Worm (Caenorhabditis elegans): ENCODE measurements around the gene Y45F10B.3.
"Not testable (repeated sequence)": the region's sequence is repeated elsewhere in the genome, so short reads cannot be mapped to it uniquely, and the experiment has no call there.

ce11 chrIV:13578953-13579352 is 14.5 kb upstream of the Y45F10B.3 start, which contains the start of gene sru-16:
- not testable (repeated sequence) for TF ChIP-seq aly-2 (tag; optimal IDR thresholded peaks at IDR 0.05); fos-1 (tag; optimal IDR thresholded peaks at IDR 0.05); nhr-12 (tag; optimal IDR thresholded peaks at IDR 0.05); nfya-1 (tag; optimal IDR thresholded peaks at IDR 0.05; ENCODE audit: insufficient read depth); lin-39 (tag; optimal IDR thresholded peaks at IDR 0.05); R02D3.7 (tag; optimal IDR thresholded peaks at IDR 0.05); ztf-4 (tag; optimal IDR thresholded peaks at IDR 0.05); ceh-82 (tag; optimal IDR thresholded peaks at IDR 0.05); nhr-67 (tag; optimal IDR thresholded peaks at IDR 0.05); pqm-1 (tag; optimal IDR thresholded peaks at IDR 0.05); egl-27 (tag; optimal IDR thresholded peaks at IDR 0.05)
